Fruit fly (Drosophila melanogaster) whole organism, embryonic: ENCODE measurements around the gene CG3634.

Experiments used
- BEAF-32 ChIP-seq: fragments of 200-800 bp; sonication (Bioruptor generic); optimal IDR thresholded peaks from 3 replicates; lab custom pipeline; 2017; ENCODE audit warnings: missing biosample characterization, missing genetic modification characterization, mild to moderate bottlenecking, moderate library complexity, missing genetic modification reagents
- CG1024 ChIP-seq: fragments of 200-800 bp; sonication (Bioruptor generic); IDR thresholded peaks from 2 replicates; pipeline ENCODE4 v1.3.6; 2022; ENCODE audit warnings: missing biosample characterization, missing genetic modification characterization
- CG10979 ChIP-seq: fragments of 200-800 bp; sonication (Bioruptor generic); optimal IDR thresholded peaks from 2 replicates; lab custom pipeline; 2018; ENCODE audit warnings: missing biosample characterization, mild to moderate bottlenecking, missing genetic modification characterization, moderate library complexity
- CG12155 ChIP-seq: fragments of 200-800 bp; sonication (Bioruptor generic); optimal IDR thresholded peaks from 3 replicates; lab custom pipeline; 2016; ENCODE audit warnings: missing biosample characterization, missing genetic modification characterization
- CG12391 ChIP-seq: fragments of 200-800 bp; sonication (Bioruptor generic); optimal IDR thresholded peaks from 3 replicates; lab custom pipeline; 2018; ENCODE audit warnings: missing biosample characterization, mild to moderate bottlenecking, missing genetic modification characterization, moderate library complexity
- CG13296 ChIP-seq: fragments of 200-800 bp; sonication (Bioruptor generic); optimal IDR thresholded peaks from 3 replicates; lab custom pipeline; 2018; ENCODE audit warnings: missing biosample characterization, mild to moderate bottlenecking, missing genetic modification characterization
- CG13775 ChIP-seq: fragments of 200-800 bp; sonication (Bioruptor generic); optimal IDR thresholded peaks from 3 replicates; lab custom pipeline; 2017; ENCODE audit warnings: missing biosample characterization, mild to moderate bottlenecking, missing genetic modification characterization
- CG15269 ChIP-seq: fragments of 200-800 bp; sonication (Bioruptor generic); optimal IDR thresholded peaks from 2 replicates; lab custom pipeline; 2018; ENCODE audit warnings: missing biosample characterization, mild to moderate bottlenecking, missing genetic modification characterization, moderate library complexity
- CG17568 ChIP-seq: fragments of 200-800 bp; sonication (Bioruptor generic); optimal IDR thresholded peaks from 2 replicates; lab custom pipeline; 2018; ENCODE audit warnings: missing biosample characterization, mild to moderate bottlenecking, missing genetic modification characterization, moderate library complexity
- CG17612 ChIP-seq: fragments of 200-800 bp; sonication (Bioruptor generic); IDR thresholded peaks from 2 replicates; pipeline ENCODE4 v1.3.6; 2022; ENCODE audit warnings: missing biosample characterization, missing genetic modification characterization
- CG18011 ChIP-seq: fragments of 200-800 bp; sonication (Bioruptor generic); optimal IDR thresholded peaks from 2 replicates; lab custom pipeline; 2017; ENCODE audit warnings: missing biosample characterization, missing genetic modification characterization, mild to moderate bottlenecking, moderate library complexity, missing genotype
- CG2120 ChIP-seq: fragments of 200-800 bp; sonication (Bioruptor generic); optimal IDR thresholded peaks from 3 replicates; lab custom pipeline; 2016; ENCODE audit warnings: missing biosample characterization, missing genetic modification characterization
- CG30020 ChIP-seq: fragments of 200-800 bp; optimal IDR thresholded peaks from 2 replicates; lab custom pipeline; 2019; ENCODE audit warnings: missing biosample characterization, mild to moderate bottlenecking, missing genetic modification characterization, moderate library complexity
- CG7745 ChIP-seq: fragments of 200-800 bp; sonication (Bioruptor generic); optimal IDR thresholded peaks from 2 replicates; lab custom pipeline; 2018; ENCODE audit warnings: missing biosample characterization, mild to moderate bottlenecking, missing genetic modification characterization, moderate library complexity
- CG7839 ChIP-seq: fragments of 200-800 bp; sonication (Bioruptor generic); optimal IDR thresholded peaks from 3 replicates; lab custom pipeline; 2018; ENCODE audit warnings: missing biosample characterization, mild to moderate bottlenecking, missing genetic modification characterization, moderate library complexity
- CG8388 ChIP-seq: fragments of 200-800 bp; sonication (Bioruptor generic); optimal IDR thresholded peaks from 2 replicates; lab custom pipeline; 2019; ENCODE audit warnings: missing biosample characterization, mild to moderate bottlenecking, missing genetic modification characterization, moderate library complexity
- CG9727 ChIP-seq: fragments of 200-800 bp; sonication (Bioruptor generic); optimal IDR thresholded peaks from 3 replicates; lab custom pipeline; 2017; ENCODE audit warnings: missing biosample characterization, mild to moderate bottlenecking, missing genetic modification characterization
- CHES-1-like ChIP-seq: fragments of 200-800 bp; sonication (Bioruptor generic); optimal IDR thresholded peaks from 2 replicates; lab custom pipeline; 2016; ENCODE audit warnings: missing biosample characterization, missing genetic modification characterization
- Deaf1 ChIP-seq: fragments of 200-800 bp; optimal IDR thresholded peaks from 3 replicates; lab custom pipeline; 2019; ENCODE audit warnings: missing biosample characterization, mild to moderate bottlenecking, missing genetic modification characterization, moderate library complexity
- Dip3 ChIP-seq: fragments of 200-800 bp; sonication (Bioruptor generic); optimal IDR thresholded peaks from 3 replicates; lab custom pipeline; 2016; ENCODE audit warnings: missing biosample characterization, missing genetic modification characterization
- Fer3 ChIP-seq: fragments of 200-800 bp; sonication (Bioruptor generic); optimal IDR thresholded peaks from 2 replicates; lab custom pipeline; 2018; ENCODE audit warnings: missing biosample characterization, mild to moderate bottlenecking, missing genetic modification characterization, moderate library complexity
- Gug ChIP-seq: fragments of 200-800 bp; sonication (Bioruptor generic); IDR thresholded peaks from 4 replicates; pipeline ENCODE4 v1.3.6; 2022; ENCODE audit warnings: missing biosample characterization, missing genetic modification characterization
- HmgZ ChIP-seq: fragments of 200-800 bp; sonication (Bioruptor generic); optimal IDR thresholded peaks from 2 replicates; lab custom pipeline; 2018; ENCODE audit warnings: missing biosample characterization, mild to moderate bottlenecking, missing genetic modification characterization
- Hr3 ChIP-seq: fragments of 200-800 bp; sonication (Bioruptor generic); optimal IDR thresholded peaks from 3 replicates; lab custom pipeline; 2016; ENCODE audit warnings: missing biosample characterization, missing genetic modification characterization
- Lpt ChIP-seq: fragments of >200 bp; optimal IDR thresholded peaks from 2 replicates; lab custom pipeline; 2018; ENCODE audit warnings: missing biosample characterization, missing genetic modification characterization
- MTF-1 ChIP-seq: fragments of 200-800 bp; sonication (Bioruptor generic); optimal IDR thresholded peaks from 2 replicates; lab custom pipeline; 2018; ENCODE audit warnings: missing biosample characterization, mild to moderate bottlenecking, missing genetic modification characterization, borderline replicate concordance
- Max ChIP-seq: fragments of 200-800 bp; sonication (Bioruptor generic); optimal IDR thresholded peaks from 2 replicates; lab custom pipeline; 2016; ENCODE audit warnings: missing biosample characterization, mild to moderate bottlenecking, missing genetic modification characterization
- NK7.1 ChIP-seq: fragments of 200-800 bp; sonication (Bioruptor generic); optimal IDR thresholded peaks from 3 replicates; lab custom pipeline; 2016; ENCODE audit warnings: missing biosample characterization, missing genetic modification characterization
- Pdp1 ChIP-seq, 2 experiments: fragments of 200-800 bp; sonication (Bioruptor generic); optimal IDR thresholded peaks; 3 replicates each; lab custom pipeline; 2016; ENCODE audit warnings: missing biosample characterization in 2 of 2, missing genetic modification characterization in 2 of 2, mild to moderate bottlenecking in 1 of 2, moderate library complexity in 1 of 2
- Side ChIP-seq: fragments of 200-800 bp; sonication (Bioruptor generic); optimal IDR thresholded peaks from 2 replicates; lab custom pipeline; 2016; ENCODE audit warnings: missing biosample characterization, missing genetic modification characterization
- bcd ChIP-seq: fragments of 200-800 bp; sonication (Bioruptor generic); optimal IDR thresholded peaks from 2 replicates; lab custom pipeline; 2017; ENCODE audit warnings: missing biosample characterization, mild to moderate bottlenecking, missing genetic modification characterization
- chinmo ChIP-seq: fragments of 200-800 bp; sonication (Bioruptor generic); IDR thresholded peaks from 4 replicates; pipeline ENCODE4 v1.3.6; 2022; ENCODE audit warnings: missing biosample characterization, missing genetic modification characterization; ENCODE audit not compliant: partially characterized antibody
- croc ChIP-seq: fragments of 200-800 bp; sonication (Bioruptor generic); conservative IDR thresholded peaks from 3 replicates; pipeline ENCODE4 v1.3.6; 2022; ENCODE audit warnings: missing biosample characterization, missing genetic modification characterization
- dimm ChIP-seq: fragments of 200-800 bp; sonication (Bioruptor generic); IDR thresholded peaks from 2 replicates; pipeline ENCODE4 v1.3.6; 2022; ENCODE audit warnings: missing biosample characterization, missing genetic modification characterization
- disco-r ChIP-seq: fragments of 200-800 bp; sonication (Bioruptor generic); optimal IDR thresholded peaks from 2 replicates; lab custom pipeline; 2016; ENCODE audit warnings: missing biosample characterization, missing genetic modification characterization
- ewg ChIP-seq: fragments of 200-800 bp; sonication (Bioruptor generic); optimal IDR thresholded peaks from 3 replicates; lab custom pipeline; 2017; ENCODE audit warnings: mild to moderate bottlenecking, missing biosample characterization, missing genetic modification reagents, missing genetic modification characterization
- exex ChIP-seq: fragments of 200-800 bp; sonication (Bioruptor generic); optimal IDR thresholded peaks from 4 replicates; lab custom pipeline; 2018; ENCODE audit warnings: missing biosample characterization, mild to moderate bottlenecking, missing genetic modification characterization, moderate library complexity
- fd102C ChIP-seq: fragments of 200-800 bp; sonication (Bioruptor generic); optimal IDR thresholded peaks from 2 replicates; lab custom pipeline; 2018; ENCODE audit warnings: missing biosample characterization, mild to moderate bottlenecking, missing genetic modification characterization, moderate library complexity
- gfzf ChIP-seq: fragments of 200-800 bp; sonication (Bioruptor generic); optimal IDR thresholded peaks from 2 replicates; lab custom pipeline; 2016; ENCODE audit warnings: missing biosample characterization, mild to moderate bottlenecking, missing genetic modification characterization, moderate library complexity
- hkb ChIP-seq, 2 experiments: fragments of 200-800 bp in 1 of 2; fragments of >200 bp in 1 of 2; sonication (Bioruptor generic) in 1 of 2; IDR thresholded peaks in 1 of 2; optimal IDR thresholded peaks in 1 of 2; 2 replicates each; pipeline versions ENCODE4 v1.3.6 to Lab custom; 2017 to 2022; ENCODE audit warnings: missing biosample characterization in 1 of 2, missing genetic modification characterization in 1 of 2
- luna ChIP-seq: fragments of 200-800 bp; sonication (Bioruptor generic); optimal IDR thresholded peaks from 2 replicates; lab custom pipeline; 2016; ENCODE audit warnings: missing biosample characterization, missing genetic modification characterization
- nau ChIP-seq: fragments of 200-800 bp; sonication (Bioruptor generic); optimal IDR thresholded peaks from 3 replicates; lab custom pipeline; 2017; ENCODE audit warnings: missing biosample characterization, mild to moderate bottlenecking, missing genetic modification characterization, missing genetic modification reagents
- otp ChIP-seq: fragments of 200-800 bp; sonication (Bioruptor generic); IDR thresholded peaks from 3 replicates; pipeline ENCODE4, ENCODE4 v1.3.6; 2022; ENCODE audit warnings: missing biosample characterization, missing genetic modification characterization
- rib ChIP-seq: fragments of 200-800 bp; sonication (Bioruptor generic); IDR thresholded peaks from 2 replicates; pipeline ENCODE4 v1.3.6; 2022; ENCODE audit warnings: missing biosample characterization, missing genetic modification characterization
- sd ChIP-seq: fragments of 200-800 bp; sonication (Bioruptor generic); optimal IDR thresholded peaks from 3 replicates; lab custom pipeline; 2018; ENCODE audit warnings: missing biosample characterization, mild to moderate bottlenecking, missing genetic modification characterization, moderate library complexity
- seq ChIP-seq: fragments of 200-800 bp; sonication (Bioruptor generic); IDR thresholded peaks from 2 replicates; pipeline ENCODE4 v1.3.6; 2022; ENCODE audit warnings: missing biosample characterization, missing genetic modification characterization
- stc ChIP-seq: fragments of 200-800 bp; sonication (Bioruptor generic); IDR thresholded peaks from 2 replicates; pipeline ENCODE4 v1.3.6; 2022; ENCODE audit warnings: missing biosample characterization, missing genetic modification characterization

CG3634 gene

DNA sequence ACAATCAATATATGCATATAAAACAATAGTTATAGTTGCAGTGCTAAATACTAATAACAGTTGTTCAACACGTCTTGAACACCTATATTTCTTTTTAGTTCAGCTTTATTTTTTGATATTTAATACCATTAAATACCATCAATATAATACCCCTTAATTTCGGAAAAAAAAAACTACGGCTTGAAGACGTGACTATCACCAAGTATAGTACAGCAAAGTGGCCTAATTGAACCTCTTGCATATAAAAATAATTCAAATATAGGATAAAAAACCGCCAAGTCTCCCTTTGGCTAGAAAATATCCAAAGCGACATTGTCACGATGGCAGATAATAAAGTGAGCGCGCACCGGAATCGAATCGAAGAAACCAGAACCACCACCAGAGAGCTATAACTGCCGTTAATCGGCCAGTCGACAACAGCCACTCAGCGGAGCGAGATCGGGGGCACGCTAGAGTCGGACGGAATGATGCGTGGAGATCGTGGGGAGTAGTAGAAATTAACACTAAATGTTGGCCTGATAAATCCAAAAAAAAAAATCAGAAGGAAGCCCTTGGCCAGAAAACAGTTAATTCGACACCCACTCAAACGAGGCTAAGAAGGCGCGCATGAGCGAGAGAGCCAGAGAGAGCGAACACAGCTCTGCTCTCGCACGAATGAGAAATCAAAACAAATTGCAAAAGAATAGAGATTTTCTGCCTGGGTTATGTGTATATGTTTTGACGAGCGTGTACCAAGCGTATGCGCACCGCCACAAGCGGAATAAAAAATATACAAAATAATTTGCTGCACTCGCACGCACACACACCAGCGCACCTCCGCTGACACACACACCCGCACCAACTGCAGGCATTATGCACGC is 24.0 kb downstream of the CG3634 start (continued):
- TF ChIP-seq NK7.1 (GFP tag; lab: Kevin White, UChicago), result peak; percentile 37
- no peak for TF ChIP-seq gfzf (GFP tag; lab: Kevin White, UChicago)
- TF ChIP-seq CG13296, result peak; percentile 27
- TF ChIP-seq Side (GFP tag; lab: Kevin White, UChicago), result peak; percentile 57
- TF ChIP-seq bcd, result peak; percentile 24
- TF ChIP-seq BEAF-32, result peak; percentile 44
- peak; percentile 2 for TF ChIP-seq CG10979 (tag; lab: Kevin White, UChicago)
- no peak for TF ChIP-seq croc (GFP tag; lab: Robert Waterston, UW)
- TF ChIP-seq CG17612, result no peak
- peak; percentile 5 for TF ChIP-seq exex (tag; lab: Kevin White, UChicago)
- TF ChIP-seq Dip3 (GFP tag; lab: Kevin White, UChicago), result peak; percentile 48
- peak; percentile 44 for TF ChIP-seq Max (GFP tag; lab: Kevin White, UChicago)
- peak; percentile 19 for TF ChIP-seq CG30020 (tag; lab: Kevin White, UChicago)
- TF ChIP-seq stc (GFP tag; lab: Robert Waterston, UW), result peak; percentile 25; the same call in 1 of the 2 replicates
- TF ChIP-seq HmgZ (tag; lab: Kevin White, UChicago), result peak; percentile 48
- TF ChIP-seq CG12391 (tag; lab: Kevin White, UChicago), result peak; percentile 57
- peak; percentile 90 for TF ChIP-seq ewg
- peak; percentile 55 for TF ChIP-seq CG15269 (tag; lab: Kevin White, UChicago)
- peak; percentile 49; the same call in 1 of the 2 replicates for TF ChIP-seq rib
- peak; percentile 21 for TF ChIP-seq CG12155 (GFP tag; lab: Kevin White, UChicago)
- peak; percentile 41; the same call in 1 of the 2 replicates for TF ChIP-seq seq (GFP tag; lab: Robert Waterston, UW)
- peak; percentile 51 for TF ChIP-seq CG2120 (GFP tag; lab: Kevin White, UChicago)
- no peak for TF ChIP-seq CG7745 (tag; lab: Kevin White, UChicago)
- peak; percentile 53; the same call in 1 of the 3 replicates for TF ChIP-seq otp (GFP tag; lab: Robert Waterston, UW)
- TF ChIP-seq CG18011 (GFP tag; lab: Kevin White, UChicago), result no peak
- no peak for TF ChIP-seq hkb (optimal IDR thresholded peaks at IDR 0.05; lab: Kevin White, UChicago)
- peak; percentile 48; the same call in 1 of the 2 replicates for TF ChIP-seq hkb (GFP tag; IDR thresholded peaks at IDR 0.05; lab: Robert Waterston, UW)
- TF ChIP-seq CG13775 (GFP tag; lab: Kevin White, UChicago), result peak; percentile 37
- TF ChIP-seq sd (tag; lab: Kevin White, UChicago), result no peak
- no peak for TF ChIP-seq CG8388 (GFP tag; lab: Kevin White, UChicago)
- peak; percentile 37 for TF ChIP-seq Hr3 (GFP tag; lab: Kevin White, UChicago)
- peak; percentile 60 for TF ChIP-seq CG9727 (GFP tag; lab: Kevin White, UChicago)
- TF ChIP-seq Pdp1 (GFP tag; optimal IDR thresholded peaks at IDR 0.05; lab: Kevin White, UChicago), result peak; percentile 4 to 65
- TF ChIP-seq Lpt (GFP tag; lab: Kevin White, UChicago), result no peak
- TF ChIP-seq chinmo (GFP tag; lab: Robert Waterston, UW), result peak; percentile 79; the same call in 3 of the 4 replicates
- no peak for TF ChIP-seq Fer3 (tag; lab: Kevin White, UChicago)
- no peak for TF ChIP-seq CG1024 (GFP tag; lab: Robert Waterston, UW)
- peak; percentile 7 for TF ChIP-seq fd102C (GFP tag; lab: Kevin White, UChicago)
- TF ChIP-seq nau, result no peak
- TF ChIP-seq luna, result peak; percentile 4
- peak; percentile 35 for TF ChIP-seq Deaf1 (tag; lab: Kevin White, UChicago)
- peak; percentile 56 for TF ChIP-seq CHES-1-like (GFP tag; lab: Kevin White, UChicago)
- no peak for TF ChIP-seq CG17568 (GFP tag; lab: Kevin White, UChicago)
- TF ChIP-seq Gug (GFP tag; lab: Robert Waterston, UW), result 0 out of 4 replicates have a peak, but pooled peaks have one; percentile 39
- peak; percentile 56 for TF ChIP-seq MTF-1 (GFP tag; lab: Kevin White, UChicago)
- TF ChIP-seq disco-r, result no peak
- peak; percentile 50 for TF ChIP-seq CG7839 (tag; lab: Kevin White, UChicago)
- TF ChIP-seq dimm (GFP tag; lab: Robert Waterston, UW), result no peak
